Fruit fly (Drosophila melanogaster) whole organism, prepupa: ENCODE data around the gene CG17349.

Experiments
- Blimp-1 ChIP-seq: fragments of 200-800 bp; sonication (Bioruptor generic); optimal IDR thresholded peaks from 3 replicates; lab custom pipeline; 2017; ENCODE audit warnings: missing biosample characterization, missing genetic modification characterization, mild to moderate bottlenecking, moderate library complexity, missing genetic modification reagents
- CG10631 ChIP-seq: fragments of 200-800 bp; sonication (Bioruptor generic); optimal IDR thresholded peaks from 2 replicates; lab custom pipeline; 2016; ENCODE audit warnings: missing biosample characterization, missing genetic modification characterization
- CG10669 ChIP-seq: fragments of 200-800 bp; sonication (Bioruptor generic); optimal IDR thresholded peaks from 3 replicates; lab custom pipeline; 2018; ENCODE audit warnings: missing biosample characterization, mild to moderate bottlenecking, missing genetic modification characterization, moderate library complexity
- CG11294 ChIP-seq: fragments of 200-800 bp; sonication (Bioruptor generic); IDR thresholded peaks from 2 replicates; pipeline ENCODE4 v1.3.6; 2022; ENCODE audit warnings: missing biosample characterization, missing genetic modification characterization
- CG11762 ChIP-seq: fragments of 200-800 bp; sonication (Bioruptor generic); optimal IDR thresholded peaks from 3 replicates; lab custom pipeline; 2016; ENCODE audit warnings: missing biosample characterization, missing genetic modification characterization; ENCODE audit not compliant: insufficient read depth
- CG11902 ChIP-seq: fragments of 200-800 bp; sonication (Bioruptor generic); optimal IDR thresholded peaks from 3 replicates; lab custom pipeline; 2016; ENCODE audit warnings: missing biosample characterization, missing genetic modification characterization
- CG15336 ChIP-seq: fragments of 200-800 bp; sonication (Bioruptor generic); IDR thresholded peaks from 2 replicates; pipeline ENCODE4 v1.3.6; 2022; ENCODE audit warnings: missing biosample characterization, missing genetic modification characterization
- CG16779 ChIP-seq: fragments of 200-800 bp; sonication (Bioruptor generic); optimal IDR thresholded peaks from 3 replicates; lab custom pipeline; 2017; ENCODE audit warnings: missing biosample characterization, mild to moderate bottlenecking, missing genetic modification characterization
- CG3032 ChIP-seq: fragments of 200-800 bp; optimal IDR thresholded peaks from 2 replicates; lab custom pipeline; 2019; ENCODE audit warnings: missing biosample characterization, mild to moderate bottlenecking, missing genetic modification characterization, moderate library complexity
- CG31627 ChIP-seq: fragments of 200-800 bp; sonication (Bioruptor generic); optimal IDR thresholded peaks from 3 replicates; lab custom pipeline; 2016; ENCODE audit warnings: missing biosample characterization, missing genetic modification characterization
- CG34406 ChIP-seq: fragments of 200-800 bp; sonication (Bioruptor generic); optimal IDR thresholded peaks from 3 replicates; lab custom pipeline; 2016; ENCODE audit warnings: missing biosample characterization, missing genetic modification characterization
- CG3919 ChIP-seq: fragments of 200-800 bp; sonication (Bioruptor generic); optimal IDR thresholded peaks from 3 replicates; lab custom pipeline; 2016; ENCODE audit warnings: missing biosample characterization, missing genetic modification characterization
- CG4318 ChIP-seq: fragments of 200-800 bp; sonication (Bioruptor generic); optimal IDR thresholded peaks from 3 replicates; lab custom pipeline; 2017; ENCODE audit warnings: missing biosample characterization, mild to moderate bottlenecking, missing genetic modification characterization
- CG6276 ChIP-seq: fragments of 200-800 bp; sonication (Bioruptor generic); optimal IDR thresholded peaks from 2 replicates; lab custom pipeline; 2017; ENCODE audit warnings: missing biosample characterization, mild to moderate bottlenecking, missing genetic modification characterization
- CG6792 ChIP-seq: fragments of 200-800 bp; sonication (Bioruptor generic); optimal IDR thresholded peaks from 3 replicates; lab custom pipeline; 2016; ENCODE audit warnings: missing biosample characterization, missing genetic modification characterization
- CG6808 ChIP-seq: fragments of 200-800 bp; sonication (Bioruptor generic); optimal IDR thresholded peaks from 3 replicates; lab custom pipeline; 2017; ENCODE audit warnings: missing biosample characterization, missing genetic modification characterization, mild to moderate bottlenecking, moderate library complexity, missing genetic modification reagents
- CG6854 ChIP-seq: fragments of 200-800 bp; sonication (Bioruptor generic); optimal IDR thresholded peaks from 2 replicates; lab custom pipeline; 2017; ENCODE audit warnings: missing biosample characterization, mild to moderate bottlenecking, missing genetic modification characterization
- CG7368 ChIP-seq: fragments of 200-800 bp; sonication (Bioruptor generic); optimal IDR thresholded peaks from 3 replicates; lab custom pipeline; 2016; ENCODE audit warnings: missing biosample characterization, missing genetic modification characterization
- CG8119 ChIP-seq: fragments of 200-800 bp; sonication (Bioruptor generic); IDR thresholded peaks from 3 replicates; pipeline ENCODE4 v1.3.6; 2022; ENCODE audit warnings: missing biosample characterization, missing genetic modification characterization
- CG8319 ChIP-seq: fragments of 200-800 bp; sonication (Bioruptor generic); optimal IDR thresholded peaks from 3 replicates; lab custom pipeline; 2016; ENCODE audit warnings: missing biosample characterization, missing genetic modification characterization
- CG8632 ChIP-seq: fragments of 200-800 bp; sonication (Bioruptor generic); optimal IDR thresholded peaks from 3 replicates; lab custom pipeline; 2016; ENCODE audit warnings: missing biosample characterization, missing genetic modification characterization
- CG9139 ChIP-seq: fragments of 200-800 bp; sonication (Bioruptor generic); optimal IDR thresholded peaks from 3 replicates; lab custom pipeline; 2017; ENCODE audit warnings: missing biosample characterization, mild to moderate bottlenecking, missing genetic modification characterization
- Eip75B ChIP-seq: fragments of 200-800 bp; sonication (Bioruptor generic); optimal IDR thresholded peaks from 3 replicates; lab custom pipeline; 2016; ENCODE audit warnings: missing biosample characterization, missing genetic modification characterization
- Eip78C ChIP-seq: fragments of 200-800 bp; sonication (Bioruptor generic); peaks from one replicate; lab custom pipeline; 2016; ENCODE audit warnings: missing biosample characterization, missing genetic modification characterization
- Eip93F ChIP-seq: fragments of 200-800 bp; sonication (Bioruptor generic); optimal IDR thresholded peaks from 2 replicates; lab custom pipeline; 2016; ENCODE audit warnings: missing biosample characterization, mild to moderate bottlenecking, missing genetic modification characterization
- Ets21C ChIP-seq: fragments of 200-800 bp; sonication (Bioruptor generic); optimal IDR thresholded peaks from 3 replicates; lab custom pipeline; 2016; ENCODE audit warnings: missing biosample characterization, missing genetic modification characterization
- Ets96B ChIP-seq: fragments of 200-800 bp; optimal IDR thresholded peaks from 2 replicates; lab custom pipeline; 2019; ENCODE audit warnings: missing biosample characterization, mild to moderate bottlenecking, missing genetic modification characterization, moderate library complexity
- Gug ChIP-seq: fragments of 200-800 bp; sonication (Bioruptor generic); IDR thresholded peaks from 2 replicates; pipeline ENCODE4 v1.3.6; 2022; ENCODE audit warnings: missing biosample characterization, missing genetic modification characterization
- Hr4 ChIP-seq: fragments of 200-800 bp; sonication (Bioruptor generic); optimal IDR thresholded peaks from 3 replicates; lab custom pipeline; 2016; ENCODE audit warnings: missing biosample characterization, missing genetic modification characterization
- Met ChIP-seq: fragments of 200-800 bp; sonication (Bioruptor generic); optimal IDR thresholded peaks from 3 replicates; lab custom pipeline; 2016; ENCODE audit warnings: missing biosample characterization, missing genetic modification characterization
- OdsH ChIP-seq: fragments of 200-800 bp; sonication (Bioruptor generic); optimal IDR thresholded peaks from 3 replicates; lab custom pipeline; 2016; ENCODE audit warnings: missing biosample characterization, missing genetic modification characterization
- Smox ChIP-seq: fragments of 200-800 bp; sonication (Bioruptor generic); optimal IDR thresholded peaks from 3 replicates; lab custom pipeline; 2016; ENCODE audit warnings: missing biosample characterization, missing genetic modification characterization
- Sox102F ChIP-seq: fragments of 200-800 bp; sonication (Bioruptor generic); optimal IDR thresholded peaks from 2 replicates; lab custom pipeline; 2016; ENCODE audit warnings: missing biosample characterization, mild to moderate bottlenecking, missing genetic modification characterization
- Sox15 ChIP-seq: fragments of 200-800 bp; sonication (Bioruptor generic); optimal IDR thresholded peaks from 3 replicates; lab custom pipeline; 2016; ENCODE audit warnings: missing biosample characterization, missing genetic modification characterization
- achi ChIP-seq: fragments of 200-800 bp; sonication (Bioruptor generic); optimal IDR thresholded peaks from 3 replicates; lab custom pipeline; 2016; ENCODE audit warnings: missing biosample characterization, missing genetic modification characterization
- acj6 ChIP-seq: fragments of 200-800 bp; sonication (Bioruptor generic); optimal IDR thresholded peaks from 3 replicates; lab custom pipeline; 2016; ENCODE audit warnings: missing biosample characterization, missing genetic modification characterization
- cyc ChIP-seq: fragments of 200-800 bp; sonication (Bioruptor generic); optimal IDR thresholded peaks from 3 replicates; lab custom pipeline; 2016; ENCODE audit warnings: missing biosample characterization, missing genetic modification characterization
- dac ChIP-seq: fragments of 200-800 bp; sonication (Bioruptor generic); optimal IDR thresholded peaks from 2 replicates; lab custom pipeline; 2017; ENCODE audit warnings: missing biosample characterization, mild to moderate bottlenecking, missing genetic modification characterization
- dsx ChIP-seq: fragments of 200-800 bp; optimal IDR thresholded peaks from 3 replicates; lab custom pipeline; 2019; ENCODE audit warnings: missing biosample characterization, mild to moderate bottlenecking, missing genetic modification characterization, moderate library complexity; ENCODE audit not compliant: poor library complexity, severe bottlenecking
- eg ChIP-seq: fragments of 200-800 bp; sonication (Bioruptor generic); IDR thresholded peaks from 3 replicates; pipeline ENCODE4 v1.3.6; 2022; ENCODE audit warnings: missing biosample characterization, missing genetic modification characterization
- esn ChIP-seq: fragments of 200-800 bp; sonication (Bioruptor generic); optimal IDR thresholded peaks from 2 replicates; lab custom pipeline; 2016; ENCODE audit warnings: missing biosample characterization, mild to moderate bottlenecking, missing genetic modification characterization, moderate library complexity
- fd59A ChIP-seq: fragments of 200-800 bp; sonication (Bioruptor generic); optimal IDR thresholded peaks from 2 replicates; lab custom pipeline; 2017; ENCODE audit warnings: missing biosample characterization, mild to moderate bottlenecking, missing genetic modification characterization, missing genetic modification reagents
- fd85E ChIP-seq: fragments of 200-800 bp; sonication (Bioruptor generic); optimal IDR thresholded peaks from 3 replicates; lab custom pipeline; 2016; ENCODE audit warnings: missing biosample characterization, missing genetic modification characterization
- fkh ChIP-seq: fragments of 200-800 bp; sonication (Bioruptor generic); optimal IDR thresholded peaks from 3 replicates; lab custom pipeline; 2017; ENCODE audit warnings: missing biosample characterization, mild to moderate bottlenecking, missing genetic modification characterization, moderate library complexity
- lz ChIP-seq: fragments of 200-800 bp; sonication (Bioruptor generic); optimal IDR thresholded peaks from 3 replicates; lab custom pipeline; 2016; ENCODE audit warnings: missing biosample characterization, missing genetic modification characterization
- net ChIP-seq: fragments of 200-800 bp; sonication (Bioruptor generic); optimal IDR thresholded peaks from 3 replicates; lab custom pipeline; 2016; ENCODE audit warnings: missing biosample characterization, missing genetic modification characterization
- svp ChIP-seq: fragments of 200-800 bp; sonication (Bioruptor generic); peaks from one replicate; lab custom pipeline; 2016; ENCODE audit warnings: missing biosample characterization, missing genetic modification characterization
- topi ChIP-seq: fragments of 200-800 bp; sonication (Bioruptor generic); optimal IDR thresholded peaks from 3 replicates; lab custom pipeline; 2016; ENCODE audit warnings: missing biosample characterization, missing genetic modification characterization
- vri ChIP-seq: fragments of 200-800 bp; sonication (Bioruptor generic); optimal IDR thresholded peaks from 3 replicates; lab custom pipeline; 2016; ENCODE audit warnings: missing biosample characterization, mild to moderate bottlenecking, missing genetic modification characterization

CG17349 gene

dm6 chr2L:19342018-19342417, 28.2 kb upstream of the CG17349 start (continued):
- peak; percentile 81 for TF ChIP-seq eg
- peak; percentile 91 for TF ChIP-seq Eip75B (GFP tag; lab: Kevin White, UChicago)
- peak; percentile 76 for TF ChIP-seq CG6792 (GFP tag; lab: Kevin White, UChicago)
- TF ChIP-seq OdsH, result peak; percentile 82
- TF ChIP-seq CG7368 (GFP tag; lab: Kevin White, UChicago), result peak; percentile 75
- peak; percentile 82 for TF ChIP-seq CG3919
- peak; percentile 73 for TF ChIP-seq net (GFP tag; lab: Kevin White, UChicago)
- TF ChIP-seq CG11902 (GFP tag; lab: Kevin White, UChicago), result no peak
- peak; percentile 90 for TF ChIP-seq fd59A (GFP tag; lab: Kevin White, UChicago)
- TF ChIP-seq svp (GFP tag; lab: Kevin White, UChicago), result peak; percentile 9
- TF ChIP-seq CG8319, result peak; percentile 69
- peak; percentile 87 for TF ChIP-seq CG8119 (GFP tag; lab: Robert Waterston, UW)
- TF ChIP-seq Met (GFP tag; lab: Kevin White, UChicago), result peak; percentile 7
- peak; percentile 72 for TF ChIP-seq CG16779 (tag; lab: Kevin White, UChicago)
- TF ChIP-seq esn (GFP tag; lab: Kevin White, UChicago), result peak; percentile 47
- no peak for TF ChIP-seq cyc
- peak; percentile 71 for TF ChIP-seq CG9139
- peak; percentile 90 for TF ChIP-seq dsx
- TF ChIP-seq Smox (GFP tag; lab: Kevin White, UChicago), result no peak
- peak; percentile 25 for TF ChIP-seq CG31627 (GFP tag; lab: Kevin White, UChicago)
- peak; percentile 95 for TF ChIP-seq CG3032 (tag; lab: Kevin White, UChicago)
- TF ChIP-seq Blimp-1 (GFP tag; lab: Kevin White, UChicago), result no peak
- peak; percentile 92 for TF ChIP-seq CG10669 (GFP tag; lab: Kevin White, UChicago)
- TF ChIP-seq lz (GFP tag; lab: Kevin White, UChicago), result peak; percentile 34
- peak; percentile 96 for TF ChIP-seq Ets96B (tag; lab: Kevin White, UChicago)
- peak; percentile 95 for TF ChIP-seq CG10631 (GFP tag; lab: Kevin White, UChicago)
- TF ChIP-seq CG6808, result peak; percentile 93
- TF ChIP-seq CG4318, result peak; percentile 66
- TF ChIP-seq Eip93F, result no peak
- TF ChIP-seq fd85E (GFP tag; lab: Kevin White, UChicago), result peak; percentile 0
- TF ChIP-seq Eip78C (GFP tag; lab: Kevin White, UChicago), result peak; percentile 95
- TF ChIP-seq Ets21C (GFP tag; lab: Kevin White, UChicago), result no peak
- no peak for TF ChIP-seq CG6854 (GFP tag; lab: Kevin White, UChicago)
- peak; percentile 85 for TF ChIP-seq acj6
- TF ChIP-seq, all 60 proteins: peak for 49

dm6 chr2L:19342767-19343166, 27.5 kb upstream of the CG17349 start:
- TF ChIP-seq CG7368 (GFP tag; lab: Kevin White, UChicago) (no peak), OdsH (peak; percentile 16), CG15336 (GFP tag; lab: Robert Waterston, UW) (no peak), CG8632 (GFP tag; lab: Kevin White, UChicago) (no peak), fkh (GFP tag; lab: Kevin White, UChicago) (no peak), CG3919 (peak; percentile 41), cyc (no peak), Smox (GFP tag; lab: Kevin White, UChicago) (peak; percentile 34), Hr4 (GFP tag; lab: Kevin White, UChicago) (peak; percentile 47), Sox15 (GFP tag; lab: Kevin White, UChicago) (no peak), CG34406 (GFP tag; lab: Kevin White, UChicago) (peak; percentile 16), Eip75B (GFP tag; lab: Kevin White, UChicago) (peak; percentile 33), CG6276 (GFP tag; lab: Kevin White, UChicago) (no peak), CG3032 (tag; lab: Kevin White, UChicago) (peak; percentile 42), Ets21C (GFP tag; lab: Kevin White, UChicago) (no peak), dac (GFP tag; lab: Kevin White, UChicago) (no peak), lz (GFP tag; lab: Kevin White, UChicago) (peak; percentile 14), topi (peak; percentile 40), CG11294 (no peak), achi (GFP tag; lab: Kevin White, UChicago) (peak; percentile 32), Eip78C (GFP tag; lab: Kevin White, UChicago) (peak; percentile 81), CG6854 (GFP tag; lab: Kevin White, UChicago) (no peak), eg (peak; percentile 24; the same call in 1 of the 3 replicates), Ets96B (tag; lab: Kevin White, UChicago) (peak; percentile 42), CG6808 (peak; percentile 30), acj6 (peak; percentile 32), CG10631 (GFP tag; lab: Kevin White, UChicago) (peak; percentile 30), Sox102F (GFP tag; lab: Kevin White, UChicago) (peak; percentile 1), Blimp-1 (GFP tag; lab: Kevin White, UChicago) (no peak), vri (GFP tag; lab: Kevin White, UChicago) (no peak), CG11762 (no peak), Met (GFP tag; lab: Kevin White, UChicago) (peak; percentile 43), Gug (GFP tag; lab: Robert Waterston, UW) (no peak)
